Fruit fly (Drosophila melanogaster) whole organism, wandering third instar larva: ENCODE results near the gene CG3984.

Experiments
- Abd-B ChIP-seq: fragments of >200 bp; optimal IDR thresholded peaks from 2 replicates; lab custom pipeline; 2017; ENCODE audit warnings: missing biosample characterization, missing genetic modification characterization
- CG32264 ChIP-seq: fragments of 200-800 bp; sonication (Bioruptor generic); optimal IDR thresholded peaks from 2 replicates; lab custom pipeline; 2016; ENCODE audit warnings: missing biosample characterization, missing genetic modification characterization
- CG9705 ChIP-seq: fragments of 200-800 bp; sonication (Bioruptor generic); optimal IDR thresholded peaks from 2 replicates; lab custom pipeline; 2018; ENCODE audit warnings: missing biosample characterization, mild to moderate bottlenecking, missing genetic modification characterization
- CrebA ChIP-seq: fragments of 200-800 bp; sonication (Bioruptor generic); optimal IDR thresholded peaks from 2 replicates; lab custom pipeline; 2016; ENCODE audit warnings: missing biosample characterization, mild to moderate bottlenecking, missing genetic modification characterization, borderline replicate concordance
- Dfd ChIP-seq: fragments of >200 bp; optimal IDR thresholded peaks from 2 replicates; lab custom pipeline; 2017; ENCODE audit warnings: missing biosample characterization, missing genetic modification characterization
- Dif ChIP-seq: fragments of 200-275, 200-300 bp; sonication (Bioruptor generic); optimal IDR thresholded peaks from 2 replicates; lab custom pipeline; 2018; ENCODE audit warnings: missing biosample characterization, missing genetic modification characterization; ENCODE audit not compliant: partially characterized antibody
- GATAd ChIP-seq: sonication (Bioruptor generic); optimal IDR thresholded peaks from 2 replicates; lab custom pipeline; 2016; ENCODE audit warnings: missing biosample characterization, missing genetic modification characterization
- HLH106 ChIP-seq: fragments of 200-800 bp; optimal IDR thresholded peaks from 3 replicates; lab custom pipeline; 2019; ENCODE audit warnings: missing biosample characterization, mild to moderate bottlenecking, missing genetic modification characterization, moderate library complexity
- Hnf4 ChIP-seq: fragments of 200-800 bp; sonication (Bioruptor generic); optimal IDR thresholded peaks from 2 replicates; lab custom pipeline; 2016; ENCODE audit warnings: missing biosample characterization, mild to moderate bottlenecking, missing genetic modification characterization
- Hr78 ChIP-seq: fragments of >200 bp; optimal IDR thresholded peaks from 2 replicates; lab custom pipeline; 2017; ENCODE audit warnings: missing biosample characterization, missing genetic modification characterization
- Hr83 ChIP-seq: fragments of 200-300 bp; sonication (Bioruptor generic); optimal IDR thresholded peaks from 2 replicates; lab custom pipeline; 2016; ENCODE audit warnings: missing biosample characterization, mild to moderate bottlenecking, missing genetic modification characterization, moderate library complexity; ENCODE audit not compliant: poor library complexity, severe bottlenecking
- Jra ChIP-seq: sonication (Bioruptor generic); optimal IDR thresholded peaks from 2 replicates; lab custom pipeline; 2016; ENCODE audit warnings: missing biosample characterization, missing genetic modification characterization
- Mio ChIP-seq: sonication (Bioruptor generic); optimal IDR thresholded peaks from 2 replicates; lab custom pipeline; 2016; ENCODE audit warnings: missing biosample characterization, missing genetic modification characterization
- Myc ChIP-seq: fragments of >200 bp; optimal IDR thresholded peaks from 2 replicates; lab custom pipeline; 2017
- N ChIP-seq: fragments of >200 bp; optimal IDR thresholded peaks from 2 replicates; lab custom pipeline; 2018; ENCODE audit warnings: missing biosample characterization, missing external identifiers, missing genetic modification characterization
- OdsH ChIP-seq: fragments of 200-800 bp; sonication (Bioruptor generic); optimal IDR thresholded peaks from 2 replicates; lab custom pipeline; 2016; ENCODE audit warnings: missing biosample characterization, mild to moderate bottlenecking, missing genetic modification characterization
- Rel ChIP-seq, 2 experiments: fragments of 200-800 bp; sonication (Bioruptor generic) in 1 of 2; optimal IDR thresholded peaks; 2 replicates in 1 of 2; 3 replicates in 1 of 2; lab custom pipeline; 2016 to 2019; ENCODE audit warnings: mild to moderate bottlenecking in 2 of 2, missing biosample characterization in 2 of 2, missing genetic modification characterization in 2 of 2, moderate library complexity in 1 of 2
- Sp1 ChIP-seq: fragments of 200-800 bp; sonication (Bioruptor generic); optimal IDR thresholded peaks from 3 replicates; lab custom pipeline; 2019; ENCODE audit warnings: missing biosample characterization, mild to moderate bottlenecking, missing genetic modification characterization, moderate library complexity
- Vsx2 ChIP-seq: fragments of 200-300, 225-300 bp; sonication (Bioruptor generic); optimal IDR thresholded peaks from 2 replicates; lab custom pipeline; 2018; ENCODE audit warnings: missing biosample characterization, missing genetic modification characterization; ENCODE audit not compliant: partially characterized antibody
- br ChIP-seq: fragments of 200-800 bp; sonication (Bioruptor generic); optimal IDR thresholded peaks from 2 replicates; lab custom pipeline; 2016; ENCODE audit warnings: missing biosample characterization, missing genetic modification characterization
- brk ChIP-seq: fragments of 200-800 bp; sonication (Bioruptor generic); optimal IDR thresholded peaks from 2 replicates; lab custom pipeline; 2016; ENCODE audit warnings: missing biosample characterization, mild to moderate bottlenecking, missing genetic modification characterization
- dl ChIP-seq, 2 experiments: fragments of 175-275, 200-275 bp in 1 of 2; fragments of 200-275 bp in 1 of 2; sonication (Bioruptor generic); optimal IDR thresholded peaks; lab custom pipeline; 2018; ENCODE audit warnings: mild to moderate bottlenecking in 2 of 2, missing biosample characterization in 2 of 2, missing genetic modification characterization in 2 of 2, moderate library complexity in 2 of 2; ENCODE audit not compliant: partially characterized antibody in 2 of 2, insufficient read depth in 1 of 2
- dmrt93B ChIP-seq: fragments of 200-800 bp; sonication (Bioruptor generic); optimal IDR thresholded peaks from 2 replicates; lab custom pipeline; 2018; ENCODE audit warnings: missing biosample characterization, mild to moderate bottlenecking, missing genetic modification characterization
- dsf ChIP-seq: sonication (Bioruptor generic); optimal IDR thresholded peaks from 2 replicates; lab custom pipeline; 2016; ENCODE audit warnings: missing biosample characterization, missing genetic modification characterization, borderline replicate concordance
- ey ChIP-seq: fragments of 200-800 bp; sonication (Bioruptor generic); optimal IDR thresholded peaks from 2 replicates; lab custom pipeline; 2016; ENCODE audit warnings: missing biosample characterization, missing genetic modification characterization
- foxo ChIP-seq, 2 experiments: fragments of 200-800 bp; sonication (Bioruptor generic); optimal IDR thresholded peaks; 2 replicates in 1 of 2; 3 replicates in 1 of 2; lab custom pipeline; 2016 to 2017; ENCODE audit warnings: missing biosample characterization in 2 of 2, missing genetic modification characterization in 2 of 2
- fru ChIP-seq: fragments of 200-800 bp; sonication (Bioruptor generic); optimal IDR thresholded peaks from 3 replicates; lab custom pipeline; 2016; ENCODE audit warnings: missing biosample characterization, mild to moderate bottlenecking, missing genetic modification characterization
- h ChIP-seq: fragments of 200-800 bp; sonication (Bioruptor generic); optimal IDR thresholded peaks from 3 replicates; lab custom pipeline; 2016; ENCODE audit warnings: missing biosample characterization, mild to moderate bottlenecking, missing genetic modification characterization
- jim ChIP-seq: fragments of 175-275, 200-325 bp; sonication (Bioruptor generic); optimal IDR thresholded peaks from 2 replicates; lab custom pipeline; 2016; ENCODE audit warnings: missing biosample characterization, mild to moderate bottlenecking, missing genetic modification characterization
- lola ChIP-seq: fragments of >200 bp; optimal IDR thresholded peaks from 2 replicates; lab custom pipeline; 2017; ENCODE audit warnings: missing biosample characterization, missing genetic modification characterization
- pan ChIP-seq: fragments of >200 bp; optimal IDR thresholded peaks from 2 replicates; lab custom pipeline; 2017
- psq ChIP-seq: fragments of 200-800 bp; sonication (Bioruptor generic); optimal IDR thresholded peaks from 3 replicates; lab custom pipeline; 2017; ENCODE audit warnings: missing biosample characterization, mild to moderate bottlenecking, missing genetic modification characterization, moderate library complexity
- rgr ChIP-seq: fragments of 200-800 bp; sonication (Bioruptor generic); optimal IDR thresholded peaks from 3 replicates; lab custom pipeline; 2016; ENCODE audit warnings: missing biosample characterization, mild to moderate bottlenecking, missing genetic modification characterization
- sage ChIP-seq: fragments of 200-800 bp; sonication (Bioruptor generic); optimal IDR thresholded peaks from 2 replicates; lab custom pipeline; 2016; ENCODE audit warnings: missing biosample characterization, mild to moderate bottlenecking, missing genetic modification characterization
- sv ChIP-seq: fragments of 200-800 bp; sonication (Bioruptor generic); optimal IDR thresholded peaks from 3 replicates; lab custom pipeline; 2016; ENCODE audit warnings: missing biosample characterization, missing genetic modification characterization
- tai ChIP-seq: sonication (Bioruptor generic); optimal IDR thresholded peaks from 2 replicates; lab custom pipeline; 2016; ENCODE audit warnings: missing biosample characterization, missing genetic modification characterization
- usp ChIP-seq: fragments of >200 bp; optimal IDR thresholded peaks from 2 replicates; lab custom pipeline; 2017; ENCODE audit warnings: missing biosample characterization, missing genetic modification characterization
- woc ChIP-seq: sonication (Bioruptor generic); optimal IDR thresholded peaks from 2 replicates; lab custom pipeline; 2016; ENCODE audit warnings: missing biosample characterization, mild to moderate bottlenecking, missing genetic modification characterization

CG3984 gene

dm6 chr3R:15128646-15129429 lies 8.1 kb upstream of the CG3984 start:
- TF ChIP-seq Sp1 (GFP tag; lab: Kevin White, UChicago) (no peak), h (GFP tag; lab: Kevin White, UChicago) (no peak), Jra (GFP tag; lab: Kevin White, UChicago) (no peak), rgr (no peak), Dif (GFP tag; lab: Kevin White, UChicago) (no peak), Abd-B (GFP tag; lab: Kevin White, UChicago) (no peak), GATAd (no peak)

- no peak for TF ChIP-seq sage (GFP tag; lab: Kevin White, UChicago)
- no peak for TF ChIP-seq tai
- no peak for TF ChIP-seq dl (GFP tag; optimal IDR thresholded peaks at IDR 0.05; lab: Kevin White, UChicago; ENCODE audit: insufficient read depth in 1 of 2, partially characterized antibody in 2 of 2)
- TF ChIP-seq ey, result no peak
- no peak for TF ChIP-seq Hr78 (GFP tag; lab: Kevin White, UChicago)
- no peak for TF ChIP-seq GATAd
- TF ChIP-seq pan, result no peak
- TF ChIP-seq CrebA (GFP tag; lab: Kevin White, UChicago), result no peak
- TF ChIP-seq brk (GFP tag; lab: Kevin White, UChicago), result no peak
- TF ChIP-seq Rel (GFP tag; optimal IDR thresholded peaks at IDR 0.05; lab: Kevin White, UChicago), result no peak
- TF ChIP-seq Rel (tag; optimal IDR thresholded peaks at IDR 0.05; lab: Kevin White, UChicago), result no peak
- TF ChIP-seq Vsx2 (GFP tag; lab: Kevin White, UChicago), result no peak
- no peak for TF ChIP-seq sv (GFP tag; lab: Kevin White, UChicago)
- no peak for TF ChIP-seq HLH106 (tag; lab: Kevin White, UChicago)
- TF ChIP-seq usp (GFP tag; lab: Kevin White, UChicago), result no peak
Measured at dm6 chr3R:15129998-15130397, 7.0 kb upstream of the CG3984 start.

dm6 chr3R:15130873-15131272 lies 6.1 kb upstream of the CG3984 start:
- no peak for TF ChIP-seq Hr78 (GFP tag; lab: Kevin White, UChicago)
- no peak for TF ChIP-seq Jra (GFP tag; lab: Kevin White, UChicago)
- TF ChIP-seq dl (GFP tag; optimal IDR thresholded peaks at IDR 0.05; lab: Kevin White, UChicago; ENCODE audit: insufficient read depth in 1 of 2, partially characterized antibody in 2 of 2), result peak in 1 of 2 experiments; percentile 23
- TF ChIP-seq GATAd, result no peak
- TF ChIP-seq pan, result no peak

dm6 chr3R:15131677-15132076 lies 5.3 kb upstream of the CG3984 start, which contains the start of gene CG42788:
Gene CG42788 (minus strand): TSS chr3R:15131926.
- TF ChIP-seq jim (GFP tag; lab: Kevin White, UChicago) (peak; percentile 88), Jra (GFP tag; lab: Kevin White, UChicago) (peak; percentile 34), brk (GFP tag; lab: Kevin White, UChicago) (no peak), GATAd (no peak), N (GFP tag; lab: Kevin White, UChicago) (no peak), dsf (GFP tag; lab: Kevin White, UChicago) (peak; percentile 29), Hnf4 (GFP tag; lab: Kevin White, UChicago) (peak; percentile 74), HLH106 (tag; lab: Kevin White, UChicago) (peak; percentile 35), CG32264 (GFP tag; lab: Kevin White, UChicago) (no peak), Dif (GFP tag; lab: Kevin White, UChicago) (peak; percentile 85), usp (GFP tag; lab: Kevin White, UChicago) (no peak), dl (GFP tag; optimal IDR thresholded peaks at IDR 0.05; lab: Kevin White, UChicago; ENCODE audit: insufficient read depth in 1 of 2, partially characterized antibody in 2 of 2) (peak in 1 of 2 experiments; percentile 72), sage (GFP tag; lab: Kevin White, UChicago) (no peak), sv (GFP tag; lab: Kevin White, UChicago) (peak; percentile 65), Vsx2 (GFP tag; lab: Kevin White, UChicago) (peak; percentile 75), Mio (GFP tag; lab: Kevin White, UChicago) (peak; percentile 31), h (GFP tag; lab: Kevin White, UChicago) (peak; percentile 45), ey (peak; percentile 45), lola (GFP tag; lab: Kevin White, UChicago) (no peak), CrebA (GFP tag; lab: Kevin White, UChicago) (peak; percentile 62), dmrt93B (GFP tag; lab: Kevin White, UChicago) (no peak), CG9705 (GFP tag; lab: Kevin White, UChicago) (no peak), fru (GFP tag; lab: Kevin White, UChicago) (peak; percentile 33), Sp1 (GFP tag; lab: Kevin White, UChicago) (peak; percentile 70), foxo (GFP tag; optimal IDR thresholded peaks at IDR 0.05; lab: Kevin White, UChicago) (peak in 1 of 2 experiments; percentile 39), Dfd (GFP tag; lab: Kevin White, UChicago) (no peak), Rel (GFP tag; optimal IDR thresholded peaks at IDR 0.05; lab: Kevin White, UChicago) (no peak), Rel (tag; optimal IDR thresholded peaks at IDR 0.05; lab: Kevin White, UChicago) (peak; percentile 100), rgr (peak; percentile 84), psq (GFP tag; lab: Kevin White, UChicago) (peak; percentile 57), Abd-B (GFP tag; lab: Kevin White, UChicago) (no peak), pan (no peak), br (peak; percentile 62), Myc (peak; percentile 68), tai (no peak), Hr83 (GFP tag; lab: Kevin White, UChicago) (peak; percentile 73), OdsH (peak; percentile 82), woc (GFP tag; lab: Kevin White, UChicago) (no peak)
